Fruit fly (Drosophila melanogaster) whole organism, embryonic: ENCODE data around the gene form3.
A peak's percentile ranks its signal among the peaks of the same experiment; 100 is the strongest.

ENCODE experiments used
- CG10462 ChIP-seq: fragments of 200-800 bp; sonication (Bioruptor generic); optimal IDR thresholded peaks from 2 replicates; lab custom pipeline; 2016; ENCODE audit warnings: missing biosample characterization, missing genetic modification characterization
- CG11247 ChIP-seq: fragments of 200-800 bp; sonication (Bioruptor generic); IDR thresholded peaks from 2 replicates; pipeline ENCODE4 v1.3.6; 2022; ENCODE audit warnings: missing biosample characterization, missing genetic modification characterization
- CG11398 ChIP-seq: fragments of 200-800 bp; sonication (Bioruptor generic); optimal IDR thresholded peaks from 2 replicates; lab custom pipeline; 2016; ENCODE audit warnings: missing biosample characterization, missing genetic modification characterization
- CG11504 ChIP-seq: fragments of 200-800 bp; sonication (Bioruptor generic); optimal IDR thresholded peaks from 3 replicates; lab custom pipeline; 2019; ENCODE audit warnings: missing biosample characterization, mild to moderate bottlenecking, missing genetic modification characterization, moderate library complexity
- CG13296 ChIP-seq: fragments of 200-800 bp; sonication (Bioruptor generic); optimal IDR thresholded peaks from 3 replicates; lab custom pipeline; 2018; ENCODE audit warnings: missing biosample characterization, mild to moderate bottlenecking, missing genetic modification characterization
- CG15269 ChIP-seq: fragments of 200-800 bp; sonication (Bioruptor generic); optimal IDR thresholded peaks from 2 replicates; lab custom pipeline; 2018; ENCODE audit warnings: missing biosample characterization, mild to moderate bottlenecking, missing genetic modification characterization, moderate library complexity
- CG17186 ChIP-seq: fragments of 200-800 bp; sonication (Bioruptor generic); optimal IDR thresholded peaks from 3 replicates; lab custom pipeline; 2017; ENCODE audit warnings: missing biosample characterization, missing genetic modification reagents, missing genetic modification characterization
- CG17385 ChIP-seq: fragments of 200-800 bp; sonication (Bioruptor generic); optimal IDR thresholded peaks from 3 replicates; lab custom pipeline; 2018; ENCODE audit warnings: missing biosample characterization, mild to moderate bottlenecking, missing genetic modification characterization
- CG18262 ChIP-seq: fragments of 200-800 bp; optimal IDR thresholded peaks from 3 replicates; lab custom pipeline; 2019; ENCODE audit warnings: missing biosample characterization, mild to moderate bottlenecking, missing genetic modification characterization, moderate library complexity
- CG30431 ChIP-seq: fragments of 200-800 bp; sonication (Bioruptor generic); optimal IDR thresholded peaks from 2 replicates; lab custom pipeline; 2017; ENCODE audit warnings: missing biosample characterization, missing genetic modification characterization
- CG31388 ChIP-seq: fragments of 200-800 bp; sonication (Bioruptor generic); optimal IDR thresholded peaks from 2 replicates; lab custom pipeline; 2016; ENCODE audit warnings: missing biosample characterization, missing genetic modification characterization
- CG6683 ChIP-seq: fragments of 200-800 bp; sonication (Bioruptor generic); optimal IDR thresholded peaks from 2 replicates; lab custom pipeline; 2017; ENCODE audit warnings: missing biosample characterization, mild to moderate bottlenecking, missing genetic modification characterization, missing genetic modification reagents
- CG7357 ChIP-seq: fragments of 200-800 bp; sonication (Bioruptor generic); IDR thresholded peaks from 3 replicates; pipeline ENCODE4 v1.3.6; 2022; ENCODE audit warnings: missing biosample characterization, missing genetic modification characterization
- CG9932 ChIP-seq: fragments of 200-800 bp; sonication (Bioruptor generic); IDR thresholded peaks from 2 replicates; pipeline ENCODE4 v1.3.6; 2022; ENCODE audit warnings: missing biosample characterization, missing genetic modification characterization
- Dad ChIP-seq: fragments of 200-800 bp; sonication (Bioruptor generic); optimal IDR thresholded peaks from 3 replicates; lab custom pipeline; 2016; ENCODE audit warnings: missing biosample characterization, missing genetic modification characterization
- Dbx ChIP-seq: fragments of 200-800 bp; sonication (Bioruptor generic); IDR thresholded peaks from 3 replicates; pipeline ENCODE4 v1.3.6; 2022; ENCODE audit warnings: missing biosample characterization, missing genetic modification characterization
- Dip2 ChIP-seq: fragments of 200-800 bp; sonication (Bioruptor generic); IDR thresholded peaks from 2 replicates; pipeline ENCODE4 v1.3.6; 2022; ENCODE audit warnings: missing biosample characterization, missing genetic modification characterization
- Drgx ChIP-seq: fragments of 200-800 bp; sonication (Bioruptor generic); IDR thresholded peaks from 2 replicates; pipeline ENCODE4 v1.3.6; 2022; ENCODE audit warnings: missing biosample characterization, missing genetic modification characterization
- Ets65A ChIP-seq: fragments of 200-800 bp; sonication (Bioruptor generic); peaks from one replicate; lab custom pipeline; 2016; ENCODE audit warnings: missing biosample characterization, missing genetic modification characterization
- Hmx ChIP-seq: fragments of 200-800 bp; sonication (Bioruptor generic); optimal IDR thresholded peaks from 2 replicates; lab custom pipeline; 2016; ENCODE audit warnings: missing biosample characterization, missing genetic modification characterization
- Hr3 ChIP-seq: fragments of 200-800 bp; sonication (Bioruptor generic); optimal IDR thresholded peaks from 3 replicates; lab custom pipeline; 2016; ENCODE audit warnings: missing biosample characterization, missing genetic modification characterization
- Hr51 ChIP-seq, 2 experiments: fragments of 200-800 bp; sonication (Bioruptor generic); optimal IDR thresholded peaks; 2 replicates in 1 of 2; 3 replicates in 1 of 2; lab custom pipeline; 2016 to 2018; ENCODE audit warnings: missing biosample characterization in 2 of 2, missing genetic modification characterization in 2 of 2, mild to moderate bottlenecking in 1 of 2, moderate library complexity in 1 of 2
- Kr ChIP-seq: fragments of 200-800 bp; sonication (Bioruptor generic); optimal IDR thresholded peaks from 2 replicates; lab custom pipeline; 2017; ENCODE audit warnings: missing biosample characterization, mild to moderate bottlenecking, missing genetic modification characterization
- NC2α ChIP-seq: fragments of 200-800 bp; sonication (Bioruptor generic); optimal IDR thresholded peaks from 2 replicates; lab custom pipeline; 2016; ENCODE audit warnings: missing biosample characterization, missing genetic modification characterization
- Oli ChIP-seq: fragments of 200-800 bp; sonication (Bioruptor generic); optimal IDR thresholded peaks from 2 replicates; lab custom pipeline; 2018; ENCODE audit warnings: missing biosample characterization, mild to moderate bottlenecking, missing genetic modification characterization, moderate library complexity
- Optix ChIP-seq: fragments of 200-800 bp; sonication (Bioruptor generic); IDR thresholded peaks from 3 replicates; pipeline ENCODE4 v1.3.6; 2022; ENCODE audit warnings: missing biosample characterization, missing genetic modification characterization
- Sry-β ChIP-seq: fragments of 200-800 bp; sonication (Bioruptor generic); optimal IDR thresholded peaks from 2 replicates; lab custom pipeline; 2018; ENCODE audit warnings: missing biosample characterization, mild to moderate bottlenecking, missing genetic modification characterization, moderate library complexity
- Usf ChIP-seq: fragments of 200-800 bp; sonication (Bioruptor generic); optimal IDR thresholded peaks from 2 replicates; lab custom pipeline; 2017; ENCODE audit warnings: missing genotype, missing biosample characterization, missing genetic modification characterization
- Xbp1 ChIP-seq: fragments of 200-800 bp; sonication (Bioruptor generic); optimal IDR thresholded peaks from 3 replicates; lab custom pipeline; 2016; ENCODE audit warnings: missing biosample characterization, mild to moderate bottlenecking, missing genetic modification characterization
- Xrp1 ChIP-seq: fragments of 200-800 bp; sonication (Bioruptor generic); IDR thresholded peaks from 2 replicates; pipeline ENCODE4 v1.3.6; 2022; ENCODE audit warnings: missing biosample characterization, missing genetic modification characterization
- abd-A ChIP-seq: fragments of 200-800 bp; sonication (Bioruptor generic); optimal IDR thresholded peaks from 3 replicates; lab custom pipeline; 2019; ENCODE audit warnings: missing biosample characterization, mild to moderate bottlenecking, missing genetic modification characterization, moderate library complexity
- bigmax ChIP-seq: fragments of 200-800 bp; sonication (Bioruptor generic); optimal IDR thresholded peaks from 2 replicates; lab custom pipeline; 2018; ENCODE audit warnings: missing biosample characterization, mild to moderate bottlenecking, missing genetic modification characterization
- bowl ChIP-seq: fragments of 200-800 bp; sonication (Bioruptor generic); IDR thresholded peaks from 2 replicates; pipeline ENCODE4 v1.3.6; 2022; ENCODE audit warnings: missing biosample characterization, missing genetic modification characterization
- ci ChIP-seq: fragments of 200-800 bp; sonication (Bioruptor generic); IDR thresholded peaks from 3 replicates; pipeline ENCODE4 v1.3.6; 2022; ENCODE audit warnings: missing biosample characterization, missing genetic modification characterization
- dati ChIP-seq: fragments of 200-800 bp; sonication (Bioruptor generic); IDR thresholded peaks from 2 replicates; pipeline ENCODE4 v1.3.6; 2022; ENCODE audit warnings: missing biosample characterization, missing genetic modification characterization
- disco-r ChIP-seq: fragments of 200-800 bp; sonication (Bioruptor generic); optimal IDR thresholded peaks from 2 replicates; lab custom pipeline; 2016; ENCODE audit warnings: missing biosample characterization, missing genetic modification characterization
- dmrt11E ChIP-seq: fragments of 200-800 bp; sonication (Bioruptor generic); optimal IDR thresholded peaks from 3 replicates; lab custom pipeline; 2018; ENCODE audit warnings: missing biosample characterization, mild to moderate bottlenecking, missing genetic modification characterization, moderate library complexity
- dmrt99B ChIP-seq: fragments of 200-800 bp; sonication (Bioruptor generic); optimal IDR thresholded peaks from 2 replicates; lab custom pipeline; 2018; ENCODE audit warnings: missing biosample characterization, mild to moderate bottlenecking, missing genetic modification characterization, moderate library complexity
- ems ChIP-seq: fragments of 200-800 bp; sonication (Bioruptor generic); optimal IDR thresholded peaks from 3 replicates; lab custom pipeline; 2016; ENCODE audit warnings: missing biosample characterization, missing genetic modification characterization
- gem ChIP-seq: fragments of 200-800 bp; sonication (Bioruptor generic); optimal IDR thresholded peaks from 2 replicates; lab custom pipeline; 2019; ENCODE audit warnings: missing biosample characterization, mild to moderate bottlenecking, missing genetic modification characterization, moderate library complexity
- hth ChIP-seq: fragments of >200 bp; optimal IDR thresholded peaks from 2 replicates; lab custom pipeline; 2017; ENCODE audit warnings: inconsistent platforms
- lola ChIP-seq, 3 experiments: fragments of >200 bp in 2 of 3; fragments of 200-800 bp in 1 of 3; sonication (Bioruptor generic) in 1 of 3; optimal IDR thresholded peaks; 2 replicates each; lab custom pipeline; 2017 to 2019; ENCODE audit warnings: missing biosample characterization in 3 of 3, missing genetic modification characterization in 3 of 3, mild to moderate bottlenecking in 1 of 3, moderate library complexity in 1 of 3
- luna ChIP-seq: fragments of 200-800 bp; sonication (Bioruptor generic); optimal IDR thresholded peaks from 2 replicates; lab custom pipeline; 2016; ENCODE audit warnings: missing biosample characterization, missing genetic modification characterization
- repo ChIP-seq: fragments of 200-800 bp; sonication (Bioruptor generic); optimal IDR thresholded peaks from 2 replicates; lab custom pipeline; 2016; ENCODE audit warnings: missing biosample characterization, missing genetic modification characterization
- row ChIP-seq: fragments of 200-800 bp; sonication (Bioruptor generic); IDR thresholded peaks from 3 replicates; pipeline ENCODE4 v1.3.6; 2022; ENCODE audit warnings: missing biosample characterization, missing genetic modification characterization
- slp2 ChIP-seq: fragments of 200-800 bp; sonication (Bioruptor generic); optimal IDR thresholded peaks from 2 replicates; lab custom pipeline; 2016; ENCODE audit warnings: missing biosample characterization, missing genetic modification characterization
- trem ChIP-seq: fragments of 200-800 bp; optimal IDR thresholded peaks from 3 replicates; lab custom pipeline; 2019; ENCODE audit warnings: missing biosample characterization, mild to moderate bottlenecking, missing genetic modification characterization, moderate library complexity
- vnd ChIP-seq: fragments of 200-800 bp; sonication (Bioruptor generic); IDR thresholded peaks from 3 replicates; pipeline ENCODE4 v1.3.6; 2022; ENCODE audit warnings: missing biosample characterization, missing genetic modification characterization; ENCODE audit not compliant: partially characterized antibody
- yki ChIP-seq: fragments of >200 bp; optimal IDR thresholded peaks from 3 replicates; lab custom pipeline; 2018
- z ChIP-seq: fragments of 200-800 bp; sonication (Bioruptor generic); IDR thresholded peaks from 3 replicates; pipeline ENCODE4 v1.3.6; 2022; ENCODE audit warnings: missing biosample characterization, missing genetic modification characterization
- zen ChIP-seq: fragments of 200-800 bp; sonication (Bioruptor generic); optimal IDR thresholded peaks from 3 replicates; lab custom pipeline; 2018; ENCODE audit warnings: missing biosample characterization, mild to moderate bottlenecking, missing genetic modification characterization, moderate library complexity
- zen2 ChIP-seq: fragments of 200-800 bp; sonication (Bioruptor generic); IDR thresholded peaks from 3 replicates; pipeline ENCODE4 v1.3.6; 2022; ENCODE audit warnings: missing biosample characterization, missing genetic modification characterization; ENCODE audit not compliant: partially characterized antibody

The form3 gene

DNA sequence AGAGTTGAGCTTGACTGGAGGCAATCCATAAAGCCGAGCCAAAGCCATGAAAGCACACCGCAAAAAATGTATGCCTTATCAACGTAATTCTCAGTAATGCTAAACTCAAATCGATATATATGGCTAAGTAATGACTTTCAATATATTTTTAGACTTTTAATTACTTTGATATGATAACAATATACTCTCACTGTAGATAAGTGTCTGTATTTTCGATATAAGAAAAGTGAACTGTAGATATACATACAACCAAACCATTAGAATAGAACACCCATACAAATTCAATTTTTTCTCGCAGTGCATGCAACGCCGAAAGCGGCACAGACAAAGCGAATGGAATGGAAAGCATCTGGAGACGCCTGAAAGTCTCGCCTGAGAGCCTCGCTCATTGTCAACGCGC, 59.0 kb downstream of the form3 start (continued):
- TF ChIP-seq abd-A (tag; lab: Kevin White, UChicago) (no peak), dmrt11E (no peak), dati (GFP tag; lab: Robert Waterston, UW) (no peak), CG17385 (GFP tag; lab: Kevin White, UChicago) (no peak), CG30431 (GFP tag; lab: Kevin White, UChicago) (no peak), CG7357 (GFP tag; lab: Robert Waterston, UW) (no peak), CG10462 (GFP tag; lab: Kevin White, UChicago) (no peak), vnd (GFP tag; lab: Robert Waterston, UW) (no peak), lola (GFP tag; optimal IDR thresholded peaks at IDR 0.05; lab: Kevin White, UChicago) (peak in 1 of 3 experiments; percentile 5), luna (GFP tag; lab: Kevin White, UChicago) (no peak), ems (no peak), zen (tag; lab: Kevin White, UChicago) (no peak), hth (lab: Kevin White, UChicago) (no peak), CG11504 (tag; lab: Kevin White, UChicago) (peak; percentile 42), Drgx (peak; percentile 52; the same call in 1 of the 2 replicates), Dbx (GFP tag; lab: Robert Waterston, UW) (no peak), Dip2 (GFP tag; lab: Robert Waterston, UW) (no peak), CG15269 (peak; percentile 11), Hmx (GFP tag; lab: Kevin White, UChicago) (no peak), z (GFP tag; lab: Robert Waterston, UW) (no peak), slp2 (GFP tag; lab: Kevin White, UChicago) (no peak), Hr51 (GFP tag; optimal IDR thresholded peaks at IDR 0.05; lab: Kevin White, UChicago) (peak in 1 of 2 experiments; percentile 28), Oli (tag; lab: Kevin White, UChicago) (peak; percentile 22), yki (lab: Kevin White, UChicago) (no peak), CG9932 (GFP tag; lab: Robert Waterston, UW) (no peak), Hr3 (GFP tag; lab: Kevin White, UChicago) (no peak), Usf (GFP tag; lab: Kevin White, UChicago) (no peak), repo (no peak), Xrp1 (GFP tag; lab: Robert Waterston, UW) (no peak), Ets65A (GFP tag; lab: Kevin White, UChicago) (no peak), Xbp1 (peak; percentile 2), NC2α (no peak), bowl (GFP tag; lab: Robert Waterston, UW) (no peak), trem (no peak), CG13296 (GFP tag; lab: Kevin White, UChicago) (no peak), dmrt99B (tag; lab: Kevin White, UChicago) (peak; percentile 39), Kr (GFP tag; lab: Kevin White, UChicago) (no peak), disco-r (GFP tag; lab: Kevin White, UChicago) (no peak), CG11398 (GFP tag; lab: Kevin White, UChicago) (no peak), CG11247 (GFP tag; lab: Robert Waterston, UW) (no peak), row (GFP tag; lab: Robert Waterston, UW) (peak; percentile 26; the same call in 2 of the 3 replicates), CG31388 (GFP tag; lab: Kevin White, UChicago) (no peak), zen2 (GFP tag; lab: Robert Waterston, UW) (no peak), Optix (GFP tag; lab: Robert Waterston, UW) (no peak), ci (no peak), Dad (GFP tag; lab: Kevin White, UChicago) (no peak), bigmax (GFP tag; lab: Kevin White, UChicago) (no peak), Sry-β (GFP tag; lab: Kevin White, UChicago) (no peak), gem (peak; percentile 48), CG6683 (no peak), CG17186 (no peak), CG18262 (tag; lab: Kevin White, UChicago) (peak; percentile 22)
